Worm (Caenorhabditis elegans): ENCODE data around the gene ntl-2.

- TF ChIP-seq unc-62 (GFP tag; optimal IDR thresholded peaks at IDR 0.05) = no peak
- TF ChIP-seq snpc-4 (GFP tag; optimal IDR thresholded peaks at IDR 0.05) = no peak
- no peak for TF ChIP-seq snpc-4 (tag; optimal IDR thresholded peaks at IDR 0.05)
- TF ChIP-seq lin-26 (GFP tag; IDR thresholded peaks at IDR 0.05) = 0 out of 2 replicates have a peak, but pooled peaks have one; percentile 38
- no peak for TF ChIP-seq sea-2 (GFP tag; IDR thresholded peaks at IDR 0.05)
- no peak for TF ChIP-seq let-607 (tag; optimal IDR thresholded peaks at IDR 0.05)
- no peak for TF ChIP-seq dpl-1 (GFP tag; optimal IDR thresholded peaks at IDR 0.05)
- no peak for TF ChIP-seq Y67H2A.10 (GFP tag; conservative IDR thresholded peaks at IDR 0.05)
- TF ChIP-seq pha-4 (tag; optimal IDR thresholded peaks at IDR 0.05) = no peak
Measured at ce11 chrII:4392526-4393057, 16.3 kb upstream of the ntl-2 start, which contains the start of gene mlt-7.

All from whole organism, young adult.